Fruit fly (Drosophila melanogaster) whole organism, embryonic: ENCODE results near the gene CG2841.

ENCODE experiments used
- Atf3 ChIP-seq: fragments of 200-800 bp; sonication (Bioruptor generic); optimal IDR thresholded peaks from 3 replicates; lab custom pipeline; 2016; ENCODE audit warnings: missing biosample characterization, missing genetic modification characterization
- Bteb2 ChIP-seq: fragments of 200-800 bp; sonication (Bioruptor generic); optimal IDR thresholded peaks from 2 replicates; lab custom pipeline; 2016; ENCODE audit warnings: missing biosample characterization, missing genetic modification characterization
- CG1024 ChIP-seq: fragments of 200-800 bp; sonication (Bioruptor generic); IDR thresholded peaks from 2 replicates; pipeline ENCODE4 v1.3.6; 2022; ENCODE audit warnings: missing biosample characterization, missing genetic modification characterization
- CG10979 ChIP-seq: fragments of 200-800 bp; sonication (Bioruptor generic); optimal IDR thresholded peaks from 2 replicates; lab custom pipeline; 2018; ENCODE audit warnings: missing biosample characterization, mild to moderate bottlenecking, missing genetic modification characterization, moderate library complexity
- CG12155 ChIP-seq: fragments of 200-800 bp; sonication (Bioruptor generic); optimal IDR thresholded peaks from 3 replicates; lab custom pipeline; 2016; ENCODE audit warnings: missing biosample characterization, missing genetic modification characterization
- CG12942 ChIP-seq: fragments of 200-800 bp; sonication (Bioruptor generic); optimal IDR thresholded peaks from 3 replicates; lab custom pipeline; 2016; ENCODE audit warnings: missing biosample characterization, missing genetic modification characterization
- CG1529 ChIP-seq: fragments of 200-800 bp; sonication (Bioruptor generic); optimal IDR thresholded peaks from 3 replicates; lab custom pipeline; 2018; ENCODE audit warnings: missing biosample characterization, missing genetic modification characterization
- CG15601 ChIP-seq: fragments of 200-800 bp; sonication (Bioruptor generic); optimal IDR thresholded peaks from 3 replicates; lab custom pipeline; 2019; ENCODE audit warnings: missing biosample characterization, mild to moderate bottlenecking, missing genetic modification characterization, moderate library complexity
- CG1603 ChIP-seq: fragments of 200-800 bp; sonication (Bioruptor generic); optimal IDR thresholded peaks from 2 replicates; lab custom pipeline; 2019; ENCODE audit warnings: missing biosample characterization, mild to moderate bottlenecking, missing genetic modification characterization, moderate library complexity
- CG1832 ChIP-seq: fragments of 200-800 bp; sonication (Bioruptor generic); optimal IDR thresholded peaks from 2 replicates; lab custom pipeline; 2017; ENCODE audit warnings: missing biosample characterization, mild to moderate bottlenecking, missing genetic modification characterization, inconsistent platforms
- CG2129 ChIP-seq: fragments of 200-800 bp; sonication (Bioruptor generic); IDR thresholded peaks from 2 replicates; pipeline ENCODE4 v1.3.6; 2022; ENCODE audit warnings: missing biosample characterization, missing genetic modification characterization; ENCODE audit not compliant: partially characterized antibody
- CG30020 ChIP-seq: fragments of 200-800 bp; optimal IDR thresholded peaks from 2 replicates; lab custom pipeline; 2019; ENCODE audit warnings: missing biosample characterization, mild to moderate bottlenecking, missing genetic modification characterization, moderate library complexity
- CG30431 ChIP-seq: fragments of 200-800 bp; sonication (Bioruptor generic); optimal IDR thresholded peaks from 2 replicates; lab custom pipeline; 2017; ENCODE audit warnings: missing biosample characterization, missing genetic modification characterization
- CG31224 ChIP-seq: fragments of 200-800 bp; sonication (Bioruptor generic); IDR thresholded peaks from 2 replicates; pipeline ENCODE4 v1.3.6; 2022; ENCODE audit warnings: missing biosample characterization, missing genetic modification characterization
- CG32532 ChIP-seq: fragments of 200-800 bp; sonication (Bioruptor generic); IDR thresholded peaks from 2 replicates; pipeline ENCODE4 v1.3.6; 2022; ENCODE audit warnings: missing biosample characterization, missing genetic modification characterization
- CG34422 ChIP-seq: fragments of 200-800 bp; sonication (Bioruptor generic); IDR thresholded peaks from 3 replicates; pipeline ENCODE4 v1.3.6; 2022; ENCODE audit warnings: missing biosample characterization, missing genetic modification characterization
- CG6689 ChIP-seq: fragments of 200-800 bp; sonication (Bioruptor generic); IDR thresholded peaks from 2 replicates; pipeline ENCODE4 v1.3.6; 2022; ENCODE audit warnings: missing biosample characterization, missing genetic modification characterization
- CG8478 ChIP-seq: fragments of >200 bp; optimal IDR thresholded peaks from 2 replicates; lab custom pipeline; 2018
- CG9797 ChIP-seq: fragments of 200-800 bp; sonication (Bioruptor generic); optimal IDR thresholded peaks from 3 replicates; lab custom pipeline; 2018; ENCODE audit warnings: missing biosample characterization, mild to moderate bottlenecking, missing genetic modification characterization
- CG9876 ChIP-seq: fragments of 200-800 bp; sonication (Bioruptor generic); optimal IDR thresholded peaks from 2 replicates; lab custom pipeline; 2016; ENCODE audit warnings: missing biosample characterization, missing genetic modification characterization
- CG9932 ChIP-seq: fragments of 200-800 bp; sonication (Bioruptor generic); IDR thresholded peaks from 2 replicates; pipeline ENCODE4 v1.3.6; 2022; ENCODE audit warnings: missing biosample characterization, missing genetic modification characterization
- CkIIα-i1 ChIP-seq: fragments of 200-800 bp; sonication (Bioruptor generic); IDR thresholded peaks from 2 replicates; pipeline ENCODE4 v1.3.6; 2022; ENCODE audit warnings: missing biosample characterization, missing genetic modification characterization
- Doc2 ChIP-seq: fragments of 200-800 bp; sonication (Bioruptor generic); IDR thresholded peaks from 2 replicates; pipeline ENCODE4 v1.3.6; 2022; ENCODE audit warnings: missing biosample characterization, missing genetic modification characterization
- Elba2 ChIP-seq: fragments of 200-800 bp; sonication (Bioruptor generic); optimal IDR thresholded peaks from 3 replicates; lab custom pipeline; 2016; ENCODE audit warnings: missing biosample characterization, missing genetic modification characterization
- Fer2 ChIP-seq: fragments of 200-800 bp; sonication (Bioruptor generic); optimal IDR thresholded peaks from 2 replicates; lab custom pipeline; 2018; ENCODE audit warnings: missing biosample characterization, mild to moderate bottlenecking, missing genetic modification characterization, moderate library complexity
- Hr3 ChIP-seq: fragments of 200-800 bp; sonication (Bioruptor generic); optimal IDR thresholded peaks from 3 replicates; lab custom pipeline; 2016; ENCODE audit warnings: missing biosample characterization, missing genetic modification characterization
- Lim3 ChIP-seq: fragments of 200-800 bp; sonication (Bioruptor generic); IDR thresholded peaks from 2 replicates; pipeline ENCODE4 v1.3.6; 2022; ENCODE audit warnings: missing biosample characterization, missing genetic modification characterization
- Lpt ChIP-seq: fragments of >200 bp; optimal IDR thresholded peaks from 2 replicates; lab custom pipeline; 2018; ENCODE audit warnings: missing biosample characterization, missing genetic modification characterization
- Rfx ChIP-seq: fragments of 200-800 bp; sonication (Bioruptor generic); IDR thresholded peaks from 2 replicates; pipeline ENCODE4 v1.3.6; 2022; ENCODE audit warnings: missing biosample characterization, missing genetic modification characterization
- Six4 ChIP-seq: fragments of 200-800 bp; sonication (Bioruptor generic); optimal IDR thresholded peaks from 2 replicates; lab custom pipeline; 2016; ENCODE audit warnings: missing biosample characterization, missing genetic modification characterization
- Trl ChIP-seq, 3 experiments: fragments of >200 bp in 2 of 3; fragments of 200-800 bp in 1 of 3; sonication (Bioruptor generic) in 1 of 3; optimal IDR thresholded peaks; 2 replicates in 1 of 3; 3 replicates in 2 of 3; lab custom pipeline; 2016 to 2017; ENCODE audit warnings: missing biosample characterization in 1 of 3, missing genetic modification characterization in 1 of 3
- abd-A ChIP-seq: fragments of 200-800 bp; sonication (Bioruptor generic); optimal IDR thresholded peaks from 3 replicates; lab custom pipeline; 2019; ENCODE audit warnings: missing biosample characterization, mild to moderate bottlenecking, missing genetic modification characterization, moderate library complexity
- ap ChIP-seq: fragments of 200-800 bp; sonication (Bioruptor generic); IDR thresholded peaks from 2 replicates; pipeline ENCODE4 v1.3.6; 2022; ENCODE audit warnings: missing biosample characterization, missing genetic modification characterization
- ara ChIP-seq: fragments of 200-800 bp; sonication (Bioruptor generic); IDR thresholded peaks from 2 replicates; pipeline ENCODE4 v1.3.6; 2022; ENCODE audit warnings: missing biosample characterization, missing genetic modification characterization
- gt ChIP-seq: fragments of 200-800 bp; sonication (Bioruptor generic); IDR thresholded peaks from 2 replicates; pipeline ENCODE4 v1.3.6; 2022; ENCODE audit warnings: missing biosample characterization, missing genetic modification characterization
- ham ChIP-seq: fragments of 200-800 bp; sonication (Bioruptor generic); IDR thresholded peaks from 2 replicates; pipeline ENCODE4 v1.3.6; 2022; ENCODE audit warnings: missing biosample characterization, missing genetic modification characterization
- lola ChIP-seq, 3 experiments: fragments of >200 bp in 2 of 3; fragments of 200-800 bp in 1 of 3; sonication (Bioruptor generic) in 1 of 3; optimal IDR thresholded peaks; 2 replicates each; lab custom pipeline; 2017 to 2019; ENCODE audit warnings: missing biosample characterization in 3 of 3, missing genetic modification characterization in 3 of 3, mild to moderate bottlenecking in 1 of 3, moderate library complexity in 1 of 3
- mirr ChIP-seq: fragments of 200-800 bp; sonication (Bioruptor generic); optimal IDR thresholded peaks from 3 replicates; lab custom pipeline; 2018; ENCODE audit warnings: missing biosample characterization, mild to moderate bottlenecking, missing genetic modification characterization
- p53 ChIP-seq: fragments of 200-800 bp; sonication (Bioruptor generic); optimal IDR thresholded peaks from 2 replicates; lab custom pipeline; 2016; ENCODE audit warnings: missing biosample characterization, missing genetic modification characterization
- psq ChIP-seq: fragments of 200-800 bp; sonication (Bioruptor generic); optimal IDR thresholded peaks from 2 replicates; lab custom pipeline; 2017; ENCODE audit warnings: missing biosample characterization, missing genetic modification characterization
- rib ChIP-seq: fragments of 200-800 bp; sonication (Bioruptor generic); IDR thresholded peaks from 2 replicates; pipeline ENCODE4 v1.3.6; 2022; ENCODE audit warnings: missing biosample characterization, missing genetic modification characterization
- sens ChIP-seq: fragments of 200-800 bp; sonication (Bioruptor generic); peaks from one replicate; lab custom pipeline; 2016; ENCODE audit warnings: missing biosample characterization, missing genetic modification characterization
- sima ChIP-seq: fragments of 200-800 bp; sonication (Bioruptor generic); optimal IDR thresholded peaks from 2 replicates; lab custom pipeline; 2016; ENCODE audit warnings: missing biosample characterization, missing genetic modification characterization
- sna ChIP-seq: fragments of 200-800 bp; sonication (Bioruptor generic); IDR thresholded peaks from 2 replicates; pipeline ENCODE4 v1.3.6; 2022; ENCODE audit warnings: missing biosample characterization, missing genetic modification characterization; ENCODE audit not compliant: partially characterized antibody
- ssp ChIP-seq: fragments of 200-800 bp; sonication (Bioruptor generic); IDR thresholded peaks from 2 replicates; pipeline ENCODE4 v1.3.6; 2022; ENCODE audit warnings: missing biosample characterization, missing genetic modification characterization
- stc ChIP-seq: fragments of 200-800 bp; sonication (Bioruptor generic); IDR thresholded peaks from 2 replicates; pipeline ENCODE4 v1.3.6; 2022; ENCODE audit warnings: missing biosample characterization, missing genetic modification characterization
- tgo ChIP-seq: fragments of 200-800 bp; sonication (Bioruptor generic); IDR thresholded peaks from 3 replicates; pipeline ENCODE4 v1.3.6; 2022; ENCODE audit warnings: missing biosample characterization, missing genetic modification characterization
- tna ChIP-seq: fragments of 200-800 bp; sonication (Bioruptor generic); IDR thresholded peaks from 2 replicates; pipeline ENCODE4 v1.3.6; 2022; ENCODE audit warnings: missing biosample characterization, missing genetic modification characterization; ENCODE audit not compliant: partially characterized antibody
- toy ChIP-seq: fragments of 200-800 bp; sonication (Bioruptor generic); IDR thresholded peaks from 2 replicates; pipeline ENCODE4 v1.3.6; 2022; ENCODE audit warnings: missing biosample characterization, missing genetic modification characterization
- wor ChIP-seq: fragments of 200-800 bp; sonication (Bioruptor generic); IDR thresholded peaks from 2 replicates; pipeline ENCODE4 v1.3.6; 2022; ENCODE audit warnings: missing biosample characterization, missing genetic modification characterization

Gene CG2841

DNA sequence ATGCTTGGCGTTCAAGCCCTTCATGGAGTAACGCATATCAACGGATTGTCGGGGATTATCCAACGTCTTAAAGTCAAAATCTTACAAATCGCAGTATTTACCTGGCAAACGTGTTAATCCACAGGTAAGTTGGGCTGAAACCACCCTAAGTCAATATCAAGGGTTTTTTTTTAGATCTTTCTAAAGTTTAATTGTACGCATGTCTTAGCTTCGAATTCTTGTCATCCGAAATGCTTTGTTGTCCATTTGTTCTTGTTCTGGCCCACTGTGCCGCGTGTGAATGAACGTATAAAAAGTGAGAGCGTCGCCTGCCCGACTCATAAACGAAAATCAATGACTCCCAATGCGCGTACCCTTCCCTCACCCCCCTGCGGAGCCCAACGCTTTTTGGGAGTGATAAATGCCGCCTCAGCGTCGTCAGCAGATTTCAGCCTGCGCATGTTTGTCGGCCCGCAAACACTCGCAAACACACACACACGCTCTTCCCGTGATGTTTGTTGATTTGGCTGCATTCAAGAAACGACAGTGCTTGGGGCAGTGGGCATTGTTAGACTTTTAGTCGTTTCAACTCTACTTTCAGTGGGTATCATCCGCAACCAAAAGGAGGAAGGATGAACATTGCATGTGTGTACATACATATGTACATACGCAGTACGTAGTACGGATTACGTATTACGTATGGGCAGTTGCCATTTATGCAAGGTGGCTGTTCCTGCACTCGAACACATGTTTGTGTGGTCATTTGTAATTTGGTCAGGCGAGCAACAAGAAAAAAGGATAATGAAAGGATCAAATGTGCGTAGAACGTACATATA, 69.7 kb downstream of the CG2841 start (continued):
- TF ChIP-seq CG30431 (peak; percentile 95), toy (no peak), Trl (optimal IDR thresholded peaks at IDR 0.05; lab: Kevin White, UChicago) (peak in 1 of 2 experiments; percentile 66), Trl (GFP tag; optimal IDR thresholded peaks at IDR 0.05; lab: Kevin White, UChicago) (peak; percentile 93), CG30020 (tag; lab: Kevin White, UChicago) (peak; percentile 78), CG1529 (GFP tag; lab: Kevin White, UChicago) (peak; percentile 94), psq (GFP tag; lab: Kevin White, UChicago) (peak; percentile 51), CG15601 (tag; lab: Kevin White, UChicago) (peak; percentile 92), CG31224 (GFP tag; lab: Robert Waterston, UW) (peak; percentile 57), Atf3 (GFP tag; lab: Kevin White, UChicago) (peak; percentile 93), CG1024 (no peak), CkIIα-i1 (peak; percentile 18; the same call in 1 of the 2 replicates), Hr3 (GFP tag; lab: Kevin White, UChicago) (peak; percentile 91), Bteb2 (peak; percentile 85), CG9797 (GFP tag; lab: Kevin White, UChicago) (peak; percentile 45), tgo (GFP tag; lab: Robert Waterston, UW) (peak; percentile 83), ara (GFP tag; lab: Robert Waterston, UW) (peak; percentile 58), CG34422 (GFP tag; lab: Robert Waterston, UW) (no peak), Elba2 (GFP tag; lab: Kevin White, UChicago) (peak; percentile 50), Lim3 (GFP tag; lab: Robert Waterston, UW) (no peak), Six4 (peak; percentile 93), Fer2 (tag; lab: Kevin White, UChicago) (peak; percentile 43), CG2129 (GFP tag; lab: Robert Waterston, UW) (no peak), CG9876 (peak; percentile 87), p53 (GFP tag; lab: Kevin White, UChicago) (peak; percentile 89), abd-A (peak; percentile 80), Lpt (no peak), ap (peak; percentile 37; the same call in 1 of the 2 replicates), CG32532 (GFP tag; lab: Robert Waterston, UW) (peak; percentile 77), CG12155 (GFP tag; lab: Kevin White, UChicago) (peak; percentile 91), CG9932 (GFP tag; lab: Robert Waterston, UW) (peak; percentile 73), sna (GFP tag; lab: Robert Waterston, UW) (no peak), rib (GFP tag; lab: Robert Waterston, UW) (no peak), CG12942 (GFP tag; lab: Kevin White, UChicago) (peak; percentile 91), gt (GFP tag; lab: Robert Waterston, UW) (peak; percentile 54), CG6689 (GFP tag; lab: Robert Waterston, UW) (peak; percentile 88), mirr (GFP tag; lab: Kevin White, UChicago) (peak; percentile 34), CG10979 (peak; percentile 96), CG1832 (GFP tag; lab: Kevin White, UChicago) (no peak), stc (GFP tag; lab: Robert Waterston, UW) (peak; percentile 70), Doc2 (GFP tag; lab: Robert Waterston, UW) (peak; percentile 55; the same call in 1 of the 2 replicates), Rfx (GFP tag; lab: Robert Waterston, UW) (peak; percentile 77; the same call in 1 of the 2 replicates), tna (GFP tag; lab: Robert Waterston, UW) (no peak), sens (GFP tag; lab: Kevin White, UChicago) (peak; percentile 99), sima (GFP tag; lab: Kevin White, UChicago) (peak; percentile 78), wor (GFP tag; lab: Robert Waterston, UW) (peak; percentile 82), lola (GFP tag; optimal IDR thresholded peaks at IDR 0.05; lab: Kevin White, UChicago) (peak in 1 of 3 experiments; percentile 97), ham (0 out of 2 replicates have a peak, but pooled peaks have one; percentile 21), ssp (GFP tag; lab: Robert Waterston, UW) (peak; percentile 64), CG1603 (peak; percentile 88), CG8478 (no peak)
